Worm (Caenorhabditis elegans) whole organism, midembryonic: ENCODE measurements around the gene C17H11.6.

ENCODE experiments used
- T22C8.4 ChIP-seq: fragments of 200-800 bp; sonication (Bioruptor generic); IDR thresholded peaks from 2 replicates; pipeline ENCODE4 v1.3.6; 2022; ENCODE audit warnings: missing genetic modification characterization, missing compliant biosample characterization
- flt-1 ChIP-seq: fragments of 200-800 bp; sonication (Bioruptor generic); IDR thresholded peaks from 2 replicates; pipeline ENCODE4 v1.3.6; 2022; ENCODE audit warnings: missing genetic modification characterization, missing compliant biosample characterization
- ref-1 ChIP-seq: fragments of 200-800 bp; sonication (Bioruptor generic); conservative IDR thresholded peaks from 2 replicates; pipeline ENCODE4 v1.3.6; 2022; ENCODE audit warnings: missing genetic modification reagents, missing genetic modification characterization, missing compliant biosample characterization

ce11 chrX:8210999-8211398 lies 7.4 kb upstream of the C17H11.6 start, which contains the start of gene cdd-1:
- TF ChIP-seq flt-1 (GFP tag; lab: Robert Waterston, UW) (no peak), ref-1 (GFP tag; lab: Robert Waterston, UW) (no peak), T22C8.4 (GFP tag; lab: Robert Waterston, UW) (no peak)
